Fruit fly (Drosophila melanogaster): ENCODE results near the gene CG16825.

Gene CG16825

DNA sequence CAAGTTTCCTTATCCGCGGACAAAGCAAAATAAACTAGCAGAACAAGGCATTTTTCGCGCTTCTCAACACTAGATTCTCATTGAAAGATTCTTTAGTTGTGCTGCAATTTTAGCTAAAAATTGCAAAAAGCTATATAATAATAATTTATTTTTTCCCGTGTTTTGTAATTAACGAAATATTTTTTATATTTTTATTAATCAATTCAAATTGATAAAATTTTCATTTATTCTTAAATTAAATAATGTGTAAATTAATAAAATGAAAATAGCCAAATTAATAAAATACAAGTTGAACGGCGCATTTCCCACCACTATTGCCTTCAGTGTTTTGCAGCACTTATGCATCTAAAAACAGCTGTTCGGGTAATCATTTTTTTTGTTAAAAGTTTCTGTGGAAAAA lies 18.1 kb upstream of the CG16825 start, which contains the start of the genes Drep4 and Uvrag (continued):
- TF ChIP-seq Rfx (GFP tag; IDR thresholded peaks at IDR 0.05) (peak; percentile 78), CG11723 (GFP tag; optimal IDR thresholded peaks at IDR 0.05) (peak; percentile 17), CG15601 (tag; optimal IDR thresholded peaks at IDR 0.05) (peak; percentile 87), Atf6 (GFP tag; IDR thresholded peaks at IDR 0.05) (no peak), Bteb2 (GFP tag; optimal IDR thresholded peaks at IDR 0.05) (no peak), HHEX (GFP tag; optimal IDR thresholded peaks at IDR 0.05) (peak; percentile 33), dmrt99B (tag; optimal IDR thresholded peaks at IDR 0.05) (no peak), CG7963 (GFP tag; IDR thresholded peaks at IDR 0.05; ENCODE audit: partially characterized antibody) (no peak), CG3065 (GFP tag; optimal IDR thresholded peaks at IDR 0.05) (peak; percentile 27), Sry-δ (GFP tag; optimal IDR thresholded peaks at IDR 0.05) (no peak), exex (tag; optimal IDR thresholded peaks at IDR 0.05) (no peak), crol (GFP tag; IDR thresholded peaks at IDR 0.05) (no peak), CG3726 (GFP tag; IDR thresholded peaks at IDR 0.05) (no peak), ssp (GFP tag; IDR thresholded peaks at IDR 0.05) (peak; percentile 54), run (tag; optimal IDR thresholded peaks at IDR 0.05) (no peak), Hr51 (GFP tag; optimal IDR thresholded peaks at IDR 0.05) (no peak), slp2 (GFP tag; optimal IDR thresholded peaks at IDR 0.05) (no peak), aop (GFP tag; IDR thresholded peaks at IDR 0.05) (no peak), sima (GFP tag; optimal IDR thresholded peaks at IDR 0.05) (no peak), mld (GFP tag; IDR thresholded peaks at IDR 0.05; ENCODE audit: partially characterized antibody) (no peak), CG3838 (GFP tag; optimal IDR thresholded peaks at IDR 0.05) (no peak), HLH4C (GFP tag; IDR thresholded peaks at IDR 0.05; ENCODE audit: partially characterized antibody) (no peak), Ssrp (tag; optimal IDR thresholded peaks at IDR 0.05) (peak; percentile 74), br (optimal IDR thresholded peaks at IDR 0.05) (no peak), CG11695 (GFP tag; IDR thresholded peaks at IDR 0.05) (no peak), nerfin-1 (tag; optimal IDR thresholded peaks at IDR 0.05) (no peak), CkIIα-i1 (GFP tag; IDR thresholded peaks at IDR 0.05) (no peak), CG5180 (GFP tag; optimal IDR thresholded peaks at IDR 0.05) (no peak), Xrp1 (GFP tag; IDR thresholded peaks at IDR 0.05) (peak; percentile 77), NC2α (GFP tag; optimal IDR thresholded peaks at IDR 0.05) (no peak), p53 (GFP tag; optimal IDR thresholded peaks at IDR 0.05) (no peak), nom (GFP tag; optimal IDR thresholded peaks at IDR 0.05) (no peak), Oaz (GFP tag; IDR thresholded peaks at IDR 0.05) (no peak), Six4 (GFP tag; optimal IDR thresholded peaks at IDR 0.05) (peak; percentile 17), D19B (GFP tag; optimal IDR thresholded peaks at IDR 0.05) (peak; percentile 18), Pdp1 (GFP tag; optimal IDR thresholded peaks at IDR 0.05) (no peak), Awh (GFP tag; IDR thresholded peaks at IDR 0.05) (no peak), CTCF (GFP tag; optimal IDR thresholded peaks at IDR 0.05) (no peak), cad (GFP tag; optimal IDR thresholded peaks at IDR 0.05) (no peak), CG11093 (GFP tag; IDR thresholded peaks at IDR 0.05) (0 out of 3 replicates have a peak, but pooled peaks have one; percentile 37), vvl (GFP tag; IDR thresholded peaks at IDR 0.05) (no peak), CG6854 (GFP tag; optimal IDR thresholded peaks at IDR 0.05) (no peak), MESR4 (GFP tag; optimal IDR thresholded peaks at IDR 0.05) (no peak), C15 (GFP tag; IDR thresholded peaks at IDR 0.05) (no peak), ewg (GFP tag; optimal IDR thresholded peaks at IDR 0.05) (peak; percentile 47), CG17802 (tag; optimal IDR thresholded peaks at IDR 0.05) (no peak), ind (GFP tag; optimal IDR thresholded peaks at IDR 0.05) (peak; percentile 72), CG11560 (tag; IDR thresholded peaks at IDR 0.05) (no peak), abd-A (tag; optimal IDR thresholded peaks at IDR 0.05) (no peak), sens-2 (GFP tag; IDR thresholded peaks at IDR 0.05) (no peak), Ets97D (GFP tag; optimal IDR thresholded peaks at IDR 0.05) (peak; percentile 7), gcm (GFP tag; optimal IDR thresholded peaks at IDR 0.05) (no peak), Chrac-16 (GFP tag; optimal IDR thresholded peaks at IDR 0.05) (peak; percentile 62)
